Worm (Caenorhabditis elegans): ENCODE measurements around the gene T05E12.6.

T05E12.6 gene

DNA sequence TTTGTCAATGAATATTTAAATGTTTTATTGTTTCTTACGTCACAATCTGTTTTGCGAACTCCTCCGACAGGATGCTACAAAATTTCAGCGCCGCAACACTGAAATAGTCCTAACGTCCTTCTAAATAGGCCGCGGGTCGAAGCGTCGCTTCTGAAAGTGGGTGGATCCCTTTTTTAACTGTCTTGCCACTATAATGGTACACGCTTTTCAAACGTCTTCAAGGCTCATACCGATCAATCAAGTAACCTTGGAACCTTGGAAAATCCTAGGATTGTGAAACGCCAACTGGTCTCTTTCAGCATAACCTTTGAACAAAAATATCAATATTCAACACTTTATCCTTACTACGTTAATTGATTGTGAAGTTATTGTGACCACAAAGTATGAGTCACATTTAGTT lies 22.6 kb downstream of the T05E12.6 start:
- TF ChIP-seq aly-1 (tag; optimal IDR thresholded peaks at IDR 0.05) (no peak), B0310.2 (tag; optimal IDR thresholded peaks at IDR 0.05) (no peak), ets-7 (tag; optimal IDR thresholded peaks at IDR 0.05) (no peak), F13C5.2 (tag; optimal IDR thresholded peaks at IDR 0.05) (no peak)

DNA sequence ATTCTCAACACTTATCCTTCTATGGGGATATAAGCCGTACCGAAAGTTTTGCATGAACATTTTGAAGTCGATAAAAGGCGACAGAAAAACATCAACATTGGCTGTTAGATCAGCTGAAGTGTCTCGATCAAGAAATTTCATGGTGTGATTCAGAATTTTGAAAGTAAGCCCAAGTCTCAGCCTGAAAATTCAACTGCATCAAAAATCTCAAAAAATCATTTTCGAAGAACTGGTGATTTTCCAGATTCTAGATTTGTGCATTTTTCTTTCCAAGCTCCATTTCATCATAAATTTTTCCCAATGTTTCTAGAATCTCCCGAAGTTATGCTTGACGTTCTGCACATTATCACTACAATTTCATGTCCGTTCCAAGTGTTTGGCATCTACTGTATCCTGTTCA lies 24.6 kb downstream of the T05E12.6 start, which contains the start of gene srh-255:
Gene srh-255 (plus strand): TSS at position 301 of the 400 bp plus-strand sequence.
- TF ChIP-seq ceh-13 (GFP tag; optimal IDR thresholded peaks at IDR 0.05) (no peak), tra-4 (tag; optimal IDR thresholded peaks at IDR 0.05) (no peak), tbx-37 (GFP tag; conservative IDR thresholded peaks at IDR 0.05) (no peak), hnd-1 (tag; optimal IDR thresholded peaks at IDR 0.05) (no peak), pes-1 (GFP tag; IDR thresholded peaks at IDR 0.05) (no peak), tbx-11 (GFP tag; IDR thresholded peaks at IDR 0.05) (no peak), scrt-1 (GFP tag; IDR thresholded peaks at IDR 0.05) (no peak), B0310.2 (tag; optimal IDR thresholded peaks at IDR 0.05) (no peak), ama-1 (optimal IDR thresholded peaks at IDR 0.05) (no peak)

DNA sequence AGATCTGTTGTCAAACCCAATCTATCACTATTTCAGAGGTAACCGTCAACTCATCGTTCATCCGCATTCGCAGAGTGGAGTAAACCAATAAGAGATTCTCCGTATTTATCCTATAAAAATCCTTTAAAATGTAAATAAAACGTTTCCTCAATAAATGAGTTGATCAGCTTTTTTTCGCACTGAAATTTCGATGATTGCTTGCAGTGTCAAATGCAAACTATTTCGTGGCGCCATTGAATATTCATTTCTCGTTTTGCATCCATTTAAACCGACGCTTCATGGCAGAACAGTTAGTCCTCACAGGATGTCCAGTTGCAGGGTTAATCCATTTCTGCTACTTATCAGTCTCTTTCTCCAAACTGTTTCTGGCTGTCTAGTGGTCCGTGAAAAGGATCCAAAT lies 27.7 kb downstream of the T05E12.6 start, which contains the start of gene F28B1.9:
Gene F28B1.9 (plus strand): TSS at position 301 of the 400 bp plus-strand sequence.
- TF ChIP-seq ceh-36 (tag; optimal IDR thresholded peaks at IDR 0.05) = no peak
- no peak for TF ChIP-seq scrt-1 (GFP tag; IDR thresholded peaks at IDR 0.05)
- TF ChIP-seq hmg-4 (GFP tag; optimal IDR thresholded peaks at IDR 0.05) = no peak
- TF ChIP-seq hnd-1 (tag; optimal IDR thresholded peaks at IDR 0.05) = no peak
- no peak for TF ChIP-seq tbx-37 (GFP tag; conservative IDR thresholded peaks at IDR 0.05)
- no peak for TF ChIP-seq F13C5.2 (tag; optimal IDR thresholded peaks at IDR 0.05)
- TF ChIP-seq ama-1 (optimal IDR thresholded peaks at IDR 0.05) = no peak
- TF ChIP-seq flt-1 (GFP tag; IDR thresholded peaks at IDR 0.05) = no peak
- TF ChIP-seq tbx-11 (GFP tag; IDR thresholded peaks at IDR 0.05) = no peak
- TF ChIP-seq ets-7 (tag; optimal IDR thresholded peaks at IDR 0.05) = no peak
- TF ChIP-seq B0310.2 (tag; optimal IDR thresholded peaks at IDR 0.05) = no peak
- no peak for TF ChIP-seq tra-4 (tag; optimal IDR thresholded peaks at IDR 0.05)
- no peak for TF ChIP-seq pes-1 (GFP tag; IDR thresholded peaks at IDR 0.05)
- no peak for TF ChIP-seq aly-1 (tag; optimal IDR thresholded peaks at IDR 0.05)
- no peak for TF ChIP-seq hmbx-1 (tag; optimal IDR thresholded peaks at IDR 0.05)
- no peak for TF ChIP-seq sea-1 (GFP tag; conservative IDR thresholded peaks at IDR 0.05)
- no peak for TF ChIP-seq ceh-13 (GFP tag; optimal IDR thresholded peaks at IDR 0.05)

DNA sequence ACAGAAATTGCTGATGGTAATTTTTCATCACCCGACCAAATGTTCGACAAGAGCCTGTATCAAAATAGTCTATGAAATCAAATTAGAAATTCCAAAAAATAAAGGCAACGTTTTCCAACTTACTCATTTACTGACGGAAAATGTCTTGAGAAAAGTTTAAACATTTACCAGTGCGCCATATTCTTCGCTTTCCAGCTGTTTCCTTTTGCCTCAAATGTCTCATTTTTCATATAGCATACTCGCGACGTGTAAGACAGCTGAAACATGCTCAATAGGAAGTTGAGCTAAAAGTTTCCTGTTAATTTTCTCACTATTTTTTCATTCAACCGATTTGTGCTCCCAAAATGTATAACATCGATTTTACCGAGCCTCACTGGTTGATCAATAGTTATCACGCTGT lies 29.3 kb downstream of the T05E12.6 start, which contains the start of gene sri-66:
Gene sri-66 (plus strand): TSS at position 301 of the 400 bp plus-strand sequence.
- TF ChIP-seq ets-7 (tag; optimal IDR thresholded peaks at IDR 0.05) (no peak), ceh-36 (tag; optimal IDR thresholded peaks at IDR 0.05) (no peak), tbx-37 (GFP tag; conservative IDR thresholded peaks at IDR 0.05) (no peak), hmbx-1 (tag; optimal IDR thresholded peaks at IDR 0.05) (no peak), F13C5.2 (tag; optimal IDR thresholded peaks at IDR 0.05) (no peak), flt-1 (GFP tag; IDR thresholded peaks at IDR 0.05) (no peak)

DNA sequence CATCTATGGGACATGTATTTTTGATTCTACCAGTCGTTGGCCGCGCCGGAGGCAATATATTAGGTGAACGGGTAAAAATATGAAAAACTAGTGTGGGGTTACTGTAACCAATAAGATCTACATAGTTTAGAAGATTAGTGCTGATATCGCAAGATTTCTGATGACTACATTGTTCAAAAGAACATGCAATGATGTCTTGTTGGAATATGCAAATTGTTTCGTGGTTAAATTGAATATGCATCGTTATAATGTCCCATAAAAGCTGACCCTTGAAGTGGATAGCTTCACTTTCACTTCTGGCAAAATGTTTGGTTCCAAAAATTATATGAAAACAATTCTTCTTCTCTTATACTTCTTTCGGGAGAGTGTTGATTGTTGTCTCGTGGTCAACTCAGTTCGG lies 44.7 kb downstream of the T05E12.6 start, which contains the start of gene F28B1.2:
Gene F28B1.2 (plus strand): TSS at position 301 of the 400 bp plus-strand sequence.
- no peak for TF ChIP-seq tra-4 (tag; optimal IDR thresholded peaks at IDR 0.05)
- TF ChIP-seq ets-7 (tag; optimal IDR thresholded peaks at IDR 0.05) = no peak
- no peak for TF ChIP-seq ceh-13 (GFP tag; optimal IDR thresholded peaks at IDR 0.05)
- no peak for TF ChIP-seq hmbx-1 (tag; optimal IDR thresholded peaks at IDR 0.05)
- no peak for TF ChIP-seq pes-1 (GFP tag; IDR thresholded peaks at IDR 0.05)
- TF ChIP-seq B0310.2 (tag; optimal IDR thresholded peaks at IDR 0.05) = no peak
- no peak for TF ChIP-seq hmg-4 (GFP tag; optimal IDR thresholded peaks at IDR 0.05)
- no peak for TF ChIP-seq ama-1 (optimal IDR thresholded peaks at IDR 0.05)
- TF ChIP-seq hnd-1 (tag; optimal IDR thresholded peaks at IDR 0.05) = no peak
- TF ChIP-seq F13C5.2 (tag; optimal IDR thresholded peaks at IDR 0.05) = no peak
- no peak for TF ChIP-seq scrt-1 (GFP tag; IDR thresholded peaks at IDR 0.05)
- no peak for TF ChIP-seq sea-1 (GFP tag; conservative IDR thresholded peaks at IDR 0.05)
- TF ChIP-seq aly-1 (tag; optimal IDR thresholded peaks at IDR 0.05) = no peak
- TF ChIP-seq flt-1 (GFP tag; IDR thresholded peaks at IDR 0.05) = no peak
- no peak for TF ChIP-seq ceh-36 (tag; optimal IDR thresholded peaks at IDR 0.05)
- no peak for TF ChIP-seq tbx-37 (GFP tag; conservative IDR thresholded peaks at IDR 0.05)
- no peak for TF ChIP-seq tbx-11 (GFP tag; IDR thresholded peaks at IDR 0.05)

DNA sequence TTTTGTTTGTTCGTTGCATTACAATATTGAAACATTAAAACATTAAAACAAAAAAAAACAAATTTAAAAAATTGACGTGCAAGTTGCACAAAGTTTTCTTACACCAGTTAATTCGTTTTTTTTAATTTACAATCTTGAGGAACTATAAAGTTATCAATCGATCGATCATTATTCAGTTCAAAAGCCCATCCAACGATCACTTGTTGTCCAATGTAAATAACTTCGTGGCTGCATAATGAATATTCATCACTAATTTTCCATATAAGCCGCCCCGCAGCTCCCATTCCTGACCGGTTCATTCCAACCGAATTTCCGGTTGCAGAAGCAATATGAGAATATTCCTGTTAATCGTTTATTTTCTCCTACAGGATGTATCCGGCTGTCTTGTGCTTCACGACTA lies 47.0 kb downstream of the T05E12.6 start, which contains the start of gene hpo-33:
Gene hpo-33 (plus strand): TSS at position 301 of the 400 bp plus-strand sequence.
- TF ChIP-seq ets-7 (tag; optimal IDR thresholded peaks at IDR 0.05) (no peak), tbx-11 (GFP tag; IDR thresholded peaks at IDR 0.05) (no peak), ama-1 (optimal IDR thresholded peaks at IDR 0.05) (no peak), hmbx-1 (tag; optimal IDR thresholded peaks at IDR 0.05) (no peak), tbx-37 (GFP tag; conservative IDR thresholded peaks at IDR 0.05) (no peak), scrt-1 (GFP tag; IDR thresholded peaks at IDR 0.05) (no peak), sea-1 (GFP tag; conservative IDR thresholded peaks at IDR 0.05) (no peak), pes-1 (GFP tag; IDR thresholded peaks at IDR 0.05) (no peak), hnd-1 (tag; optimal IDR thresholded peaks at IDR 0.05) (no peak), tra-4 (tag; optimal IDR thresholded peaks at IDR 0.05) (no peak), ceh-13 (GFP tag; optimal IDR thresholded peaks at IDR 0.05) (no peak), F13C5.2 (tag; optimal IDR thresholded peaks at IDR 0.05) (no peak), aly-1 (tag; optimal IDR thresholded peaks at IDR 0.05) (no peak), hmg-4 (GFP tag; optimal IDR thresholded peaks at IDR 0.05) (no peak), flt-1 (GFP tag; IDR thresholded peaks at IDR 0.05) (no peak), ceh-36 (tag; optimal IDR thresholded peaks at IDR 0.05) (no peak), B0310.2 (tag; optimal IDR thresholded peaks at IDR 0.05) (no peak)

DNA sequence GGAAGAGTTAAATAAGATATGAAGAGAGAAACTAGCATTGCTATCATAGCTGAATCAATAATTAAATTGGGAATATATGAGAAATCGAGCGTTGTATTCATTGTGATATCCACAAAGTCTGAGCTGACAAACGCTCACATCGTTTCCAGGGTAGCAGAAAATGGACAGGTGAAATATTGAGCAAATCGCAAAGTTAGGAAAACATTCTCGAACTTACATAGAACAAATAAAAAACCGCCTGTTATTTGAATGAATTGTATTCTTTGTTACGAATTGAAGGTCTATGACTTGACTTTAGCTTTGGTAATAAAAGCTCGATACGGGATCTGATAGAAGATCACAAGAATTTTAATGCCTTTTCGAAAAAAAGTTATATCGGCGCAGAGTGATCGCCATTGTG lies 53.4 kb downstream of the T05E12.6 start, which contains the start of gene srz-94:
Gene srz-94 (minus strand): TSS at position 101 of the 400 bp plus-strand sequence.
- TF ChIP-seq tbx-11 (GFP tag; IDR thresholded peaks at IDR 0.05) (no peak), B0310.2 (tag; optimal IDR thresholded peaks at IDR 0.05) (no peak), aly-1 (tag; optimal IDR thresholded peaks at IDR 0.05) (no peak), hmbx-1 (tag; optimal IDR thresholded peaks at IDR 0.05) (no peak), tbx-37 (GFP tag; conservative IDR thresholded peaks at IDR 0.05) (no peak), hmg-4 (GFP tag; optimal IDR thresholded peaks at IDR 0.05) (no peak), ceh-36 (tag; optimal IDR thresholded peaks at IDR 0.05) (no peak), flt-1 (GFP tag; IDR thresholded peaks at IDR 0.05) (no peak), ama-1 (optimal IDR thresholded peaks at IDR 0.05) (no peak), pes-1 (GFP tag; IDR thresholded peaks at IDR 0.05) (no peak), F13C5.2 (tag; optimal IDR thresholded peaks at IDR 0.05) (no peak), ets-7 (tag; optimal IDR thresholded peaks at IDR 0.05) (no peak), scrt-1 (GFP tag; IDR thresholded peaks at IDR 0.05) (no peak)

Data from whole organism, early embryonic.